Worm (Caenorhabditis elegans): ENCODE data around the gene srt-6.

- no peak for TF ChIP-seq nhr-12 (tag; optimal IDR thresholded peaks at IDR 0.05)
- no peak for TF ChIP-seq ama-1 (optimal IDR thresholded peaks at IDR 0.05)
- no peak for TF ChIP-seq nhr-237 (tag; optimal IDR thresholded peaks at IDR 0.05)
- TF ChIP-seq snpc-4 (tag; optimal IDR thresholded peaks at IDR 0.05), result no peak
- no peak for TF ChIP-seq aly-2 (tag; optimal IDR thresholded peaks at IDR 0.05)
- TF ChIP-seq nhr-11 (tag; optimal IDR thresholded peaks at IDR 0.05), result no peak
- TF ChIP-seq nhr-43 (tag; optimal IDR thresholded peaks at IDR 0.05; ENCODE audit: poor library complexity, severe bottlenecking), result no peak
- no peak for TF ChIP-seq fkh-10 (GFP tag; optimal IDR thresholded peaks at IDR 0.05)
- TF ChIP-seq pqm-1 (tag; optimal IDR thresholded peaks at IDR 0.05), result peak; percentile 79
- no peak for TF ChIP-seq fos-1 (tag; optimal IDR thresholded peaks at IDR 0.05)
- no peak for TF ChIP-seq skn-1 (tag; optimal IDR thresholded peaks at IDR 0.05)
- TF ChIP-seq egl-27 (tag; optimal IDR thresholded peaks at IDR 0.05), result no peak
These were observed 44.6 kb downstream of the srt-6 start, which contains the start of gene cyp-35A2 for ce11 chrV:7364059-7364458.
